ENCODE assay signal across 1 fruit fly cellular context in the genomic region with DNA sequence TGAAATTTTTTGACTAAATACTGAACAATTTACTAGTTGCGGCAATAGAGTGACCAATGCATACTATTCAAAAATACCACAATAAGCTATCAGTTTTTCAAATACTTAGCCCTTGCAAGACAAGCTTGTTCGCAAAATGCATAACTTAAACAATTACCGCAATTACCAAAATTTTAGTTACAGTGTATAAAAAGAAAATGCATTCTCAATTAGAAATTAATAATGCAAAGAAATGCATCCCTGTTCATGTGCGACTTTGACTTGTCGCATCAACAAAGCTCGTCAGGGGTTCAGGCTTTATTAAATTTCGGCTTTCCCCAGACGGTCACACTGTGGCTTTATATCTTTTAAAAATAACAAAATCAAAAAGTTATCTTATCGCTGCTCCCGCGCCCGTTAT.
TF ChIP-seq lines count a peak whose summit lies in the region.

TSS of gene hob (minus strand) at position 62 of the 400 bp plus-strand sequence.
TSS of gene nSMase (plus strand) at position 298 of the 400 bp plus-strand sequence.

TF ChIP-seq in whole organism, embryonic, 481 proteins besides CTCF, POLR2A, EP300 and RAD21 (continued from another document):
- TF ChIP-seq ap (GFP tag; IDR thresholded peaks at IDR 0.05; lab: Robert Waterston, UW) (no peak), ab (GFP tag; optimal IDR thresholded peaks at IDR 0.05; lab: Kevin White, UChicago) (no peak), CG12659 (GFP tag; optimal IDR thresholded peaks at IDR 0.05; lab: Kevin White, UChicago) (peak; percentile 70), CG9797 (GFP tag; optimal IDR thresholded peaks at IDR 0.05; lab: Kevin White, UChicago) (peak; percentile 83), sisA (GFP tag; IDR thresholded peaks at IDR 0.05; lab: Robert Waterston, UW) (no peak), pum (GFP tag; optimal IDR thresholded peaks at IDR 0.05; lab: Kevin White, UChicago) (no peak), Dip3 (GFP tag; optimal IDR thresholded peaks at IDR 0.05; lab: Kevin White, UChicago) (peak; percentile 12), Aef1 (GFP tag; IDR thresholded peaks at IDR 0.05; lab: Robert Waterston, UW) (no peak), p53 (GFP tag; optimal IDR thresholded peaks at IDR 0.05; lab: Kevin White, UChicago) (no peak), Trl (optimal IDR thresholded peaks at IDR 0.05; lab: Kevin White, UChicago) (no peak), Trl (GFP tag; optimal IDR thresholded peaks at IDR 0.05; lab: Kevin White, UChicago) (no peak), CG4328 (GFP tag; optimal IDR thresholded peaks at IDR 0.05; lab: Kevin White, UChicago) (no peak), CG15514 (GFP tag; optimal IDR thresholded peaks at IDR 0.05; lab: Kevin White, UChicago) (peak; percentile 72), btn (GFP tag; optimal IDR thresholded peaks at IDR 0.05; lab: Kevin White, UChicago) (no peak), CG13775 (GFP tag; optimal IDR thresholded peaks at IDR 0.05; lab: Kevin White, UChicago) (peak; percentile 22), CHES-1-like (GFP tag; optimal IDR thresholded peaks at IDR 0.05; lab: Kevin White, UChicago) (peak; percentile 66), gfzf (GFP tag; optimal IDR thresholded peaks at IDR 0.05; lab: Kevin White, UChicago) (peak; percentile 95), fd3F (GFP tag; optimal IDR thresholded peaks at IDR 0.05; lab: Kevin White, UChicago) (no peak), Poxn (GFP tag; IDR thresholded peaks at IDR 0.05; lab: Robert Waterston, UW) (no peak), PHDP (tag; optimal IDR thresholded peaks at IDR 0.05; lab: Kevin White, UChicago) (no peak), trem (tag; optimal IDR thresholded peaks at IDR 0.05; lab: Kevin White, UChicago) (peak; percentile 70), CG8281 (tag; optimal IDR thresholded peaks at IDR 0.05; lab: Kevin White, UChicago) (no peak), grn (GFP tag; optimal IDR thresholded peaks at IDR 0.05; lab: Kevin White, UChicago) (no peak), org-1 (GFP tag; optimal IDR thresholded peaks at IDR 0.05; lab: Kevin White, UChicago) (no peak), Oaz (GFP tag; IDR thresholded peaks at IDR 0.05; lab: Robert Waterston, UW) (no peak), ranshi (GFP tag; IDR thresholded peaks at IDR 0.05; lab: Robert Waterston, UW) (no peak), CG17802 (tag; optimal IDR thresholded peaks at IDR 0.05; lab: Kevin White, UChicago) (no peak), knrl (GFP tag; IDR thresholded peaks at IDR 0.05; lab: Robert Waterston, UW; ENCODE audit: partially characterized antibody) (peak; percentile 37; the same call in 1 of the 3 replicates), grau (tag; optimal IDR thresholded peaks at IDR 0.05; lab: Kevin White, UChicago) (no peak), CG10959 (GFP tag; IDR thresholded peaks at IDR 0.05; lab: Robert Waterston, UW) (no peak), CG33557 (GFP tag; optimal IDR thresholded peaks at IDR 0.05; lab: Kevin White, UChicago) (no peak), BEAF-32 (GFP tag; optimal IDR thresholded peaks at IDR 0.05; lab: Kevin White, UChicago) (peak; percentile 42), phol (tag; optimal IDR thresholded peaks at IDR 0.05; lab: Kevin White, UChicago) (peak; percentile 55), CG2116 (GFP tag; optimal IDR thresholded peaks at IDR 0.05; lab: Kevin White, UChicago) (peak; percentile 97), Blimp-1 (GFP tag; optimal IDR thresholded peaks at IDR 0.05; lab: Kevin White, UChicago) (peak; percentile 23), H2.0 (GFP tag; IDR thresholded peaks at IDR 0.05; lab: Robert Waterston, UW) (no peak), bigmax (GFP tag; optimal IDR thresholded peaks at IDR 0.05; lab: Kevin White, UChicago) (peak; percentile 10), CG34376 (GFP tag; optimal IDR thresholded peaks at IDR 0.05; lab: Kevin White, UChicago) (peak; percentile 37), CG2889 (GFP tag; IDR thresholded peaks at IDR 0.05; lab: Robert Waterston, UW) (no peak), Sry-δ (GFP tag; optimal IDR thresholded peaks at IDR 0.05; lab: Kevin White, UChicago) (peak; percentile 45), CG43689 (GFP tag; IDR thresholded peaks at IDR 0.05; lab: Robert Waterston, UW) (no peak), CG9215 (GFP tag; IDR thresholded peaks at IDR 0.05; lab: Robert Waterston, UW) (no peak), CG17186 (GFP tag; optimal IDR thresholded peaks at IDR 0.05; lab: Kevin White, UChicago) (peak; percentile 58), Max (GFP tag; optimal IDR thresholded peaks at IDR 0.05; lab: Kevin White, UChicago) (peak; percentile 33), CG3847 (GFP tag; IDR thresholded peaks at IDR 0.05; lab: Robert Waterston, UW) (peak; percentile 31; the same call in 1 of the 2 replicates), Dad (GFP tag; optimal IDR thresholded peaks at IDR 0.05; lab: Kevin White, UChicago) (no peak), CG7786 (GFP tag; optimal IDR thresholded peaks at IDR 0.05; lab: Kevin White, UChicago) (no peak), luna (GFP tag; optimal IDR thresholded peaks at IDR 0.05; lab: Kevin White, UChicago) (no peak), Dip2 (GFP tag; IDR thresholded peaks at IDR 0.05; lab: Robert Waterston, UW) (no peak), fu2 (GFP tag; optimal IDR thresholded peaks at IDR 0.05; lab: Kevin White, UChicago) (no peak), CG14710 (tag; optimal IDR thresholded peaks at IDR 0.05; lab: Kevin White, UChicago) (peak; percentile 61), CG11695 (GFP tag; IDR thresholded peaks at IDR 0.05; lab: Robert Waterston, UW) (no peak), ssp (GFP tag; IDR thresholded peaks at IDR 0.05; lab: Robert Waterston, UW) (no peak), CG10565 (GFP tag; optimal IDR thresholded peaks at IDR 0.05; lab: Kevin White, UChicago) (no peak), ash1 (GFP tag; optimal IDR thresholded peaks at IDR 0.05; lab: Kevin White, UChicago) (no peak), CG17568 (GFP tag; optimal IDR thresholded peaks at IDR 0.05; lab: Kevin White, UChicago) (no peak), CG18619 (GFP tag; optimal IDR thresholded peaks at IDR 0.05; lab: Kevin White, UChicago) (no peak), z (GFP tag; IDR thresholded peaks at IDR 0.05; lab: Robert Waterston, UW) (no peak), ftz-f1 (GFP tag; optimal IDR thresholded peaks at IDR 0.05; lab: Kevin White, UChicago) (peak; percentile 27), Myb (GFP tag; optimal IDR thresholded peaks at IDR 0.05; lab: Kevin White, UChicago) (peak; percentile 73), wdn (GFP tag; IDR thresholded peaks at IDR 0.05; lab: Robert Waterston, UW) (no peak), CG13296 (GFP tag; optimal IDR thresholded peaks at IDR 0.05; lab: Kevin White, UChicago) (no peak), CG8388 (GFP tag; optimal IDR thresholded peaks at IDR 0.05; lab: Kevin White, UChicago) (no peak), CG12155 (GFP tag; optimal IDR thresholded peaks at IDR 0.05; lab: Kevin White, UChicago) (no peak), Side (GFP tag; optimal IDR thresholded peaks at IDR 0.05; lab: Kevin White, UChicago) (no peak), sob (GFP tag; IDR thresholded peaks at IDR 0.05; lab: Robert Waterston, UW) (no peak), Hsf (GFP tag; optimal IDR thresholded peaks at IDR 0.05; lab: Kevin White, UChicago) (peak; percentile 28), CG42726 (GFP tag; IDR thresholded peaks at IDR 0.05; lab: Robert Waterston, UW; ENCODE audit: partially characterized antibody) (no peak), en (GFP tag; optimal IDR thresholded peaks at IDR 0.05; lab: Kevin White, UChicago) (no peak), CG12769 (tag; optimal IDR thresholded peaks at IDR 0.05; lab: Kevin White, UChicago) (no peak), CG4424 (GFP tag; optimal IDR thresholded peaks at IDR 0.05; lab: Kevin White, UChicago) (no peak), pros (GFP tag; optimal IDR thresholded peaks at IDR 0.05; lab: Kevin White, UChicago) (no peak), CG3726 (GFP tag; IDR thresholded peaks at IDR 0.05; lab: Robert Waterston, UW) (no peak), CG5953 (GFP tag; IDR thresholded peaks at IDR 0.05; lab: Robert Waterston, UW) (no peak), Doc3 (GFP tag; IDR thresholded peaks at IDR 0.05; lab: Robert Waterston, UW; ENCODE audit: partially characterized antibody) (no peak), vnd (GFP tag; IDR thresholded peaks at IDR 0.05; lab: Robert Waterston, UW; ENCODE audit: partially characterized antibody) (no peak), Ets97D (GFP tag; optimal IDR thresholded peaks at IDR 0.05; lab: Kevin White, UChicago) (peak; percentile 59), bbx (GFP tag; IDR thresholded peaks at IDR 0.05; lab: Robert Waterston, UW; ENCODE audit: partially characterized antibody) (no peak), CG7839 (tag; optimal IDR thresholded peaks at IDR 0.05; lab: Kevin White, UChicago) (no peak), Elba2 (GFP tag; optimal IDR thresholded peaks at IDR 0.05; lab: Kevin White, UChicago) (no peak), CG15696 (tag; optimal IDR thresholded peaks at IDR 0.05; lab: Kevin White, UChicago) (no peak), bowl (GFP tag; IDR thresholded peaks at IDR 0.05; lab: Robert Waterston, UW) (no peak), CG13287 (GFP tag; IDR thresholded peaks at IDR 0.05; lab: Robert Waterston, UW; ENCODE audit: partially characterized antibody) (peak; percentile 29; the same call in 1 of the 2 replicates), E2f1 (GFP tag; IDR thresholded peaks at IDR 0.05; lab: Robert Waterston, UW) (no peak), lov (optimal IDR thresholded peaks at IDR 0.05; lab: Kevin White, UChicago) (no peak), lov (GFP tag; IDR thresholded peaks at IDR 0.05; lab: Robert Waterston, UW) (no peak), dm (GFP tag; optimal IDR thresholded peaks at IDR 0.05; lab: Kevin White, UChicago) (peak; percentile 38), CG7928 (GFP tag; optimal IDR thresholded peaks at IDR 0.05; lab: Kevin White, UChicago) (peak; percentile 86), sr (GFP tag; IDR thresholded peaks at IDR 0.05; lab: Robert Waterston, UW) (no peak), CG12942 (GFP tag; optimal IDR thresholded peaks at IDR 0.05; lab: Kevin White, UChicago) (no peak), gcm (GFP tag; optimal IDR thresholded peaks at IDR 0.05; lab: Kevin White, UChicago) (no peak), lbe (GFP tag; optimal IDR thresholded peaks at IDR 0.05; lab: Kevin White, UChicago) (no peak), C15 (GFP tag; IDR thresholded peaks at IDR 0.05; lab: Robert Waterston, UW) (no peak), dpn (GFP tag; optimal IDR thresholded peaks at IDR 0.05; lab: Kevin White, UChicago) (no peak), Vsx1 (GFP tag; optimal IDR thresholded peaks at IDR 0.05; lab: Kevin White, UChicago) (no peak), Lhr (GFP tag; optimal IDR thresholded peaks at IDR 0.05; lab: Kevin White, UChicago) (peak; percentile 52), CG17359 (tag; optimal IDR thresholded peaks at IDR 0.05; lab: Kevin White, UChicago) (no peak), CG4617 (GFP tag; optimal IDR thresholded peaks at IDR 0.05; lab: Kevin White, UChicago; ENCODE audit: borderline replicate concordance) (peak; percentile 60), CG17361 (GFP tag; IDR thresholded peaks at IDR 0.05; lab: Robert Waterston, UW) (no peak), Gug (GFP tag; IDR thresholded peaks at IDR 0.05; lab: Robert Waterston, UW) (no peak), ham (GFP tag; IDR thresholded peaks at IDR 0.05; lab: Robert Waterston, UW) (no peak), E2f2 (GFP tag; IDR thresholded peaks at IDR 0.05; lab: Robert Waterston, UW) (peak; percentile 61; the same call in 1 of the 2 replicates), Doc2 (GFP tag; IDR thresholded peaks at IDR 0.05; lab: Robert Waterston, UW) (no peak), CG11723 (GFP tag; optimal IDR thresholded peaks at IDR 0.05; lab: Kevin White, UChicago) (no peak), Dp (GFP tag; optimal IDR thresholded peaks at IDR 0.05; lab: Kevin White, UChicago) (peak; percentile 69), stwl (tag; optimal IDR thresholded peaks at IDR 0.05; lab: Kevin White, UChicago) (no peak), pzg (GFP tag; optimal IDR thresholded peaks at IDR 0.05; lab: Kevin White, UChicago) (peak; percentile 84), Opbp (GFP tag; IDR thresholded peaks at IDR 0.05; lab: Robert Waterston, UW; ENCODE audit: partially characterized antibody) (no peak), YL-1 (GFP tag; optimal IDR thresholded peaks at IDR 0.05; lab: Kevin White, UChicago) (peak; percentile 71), MTF-1 (GFP tag; optimal IDR thresholded peaks at IDR 0.05; lab: Kevin White, UChicago; ENCODE audit: borderline replicate concordance) (no peak), CG3065 (GFP tag; optimal IDR thresholded peaks at IDR 0.05; lab: Kevin White, UChicago) (no peak), Sox102F (GFP tag; optimal IDR thresholded peaks at IDR 0.05; lab: Kevin White, UChicago) (no peak), sens (GFP tag; lab: Kevin White, UChicago) (no peak), MBD-R2 (GFP tag; IDR thresholded peaks at IDR 0.05; lab: Robert Waterston, UW) (peak; percentile 69), Hr3 (GFP tag; optimal IDR thresholded peaks at IDR 0.05; lab: Kevin White, UChicago) (no peak), CG3838 (GFP tag; optimal IDR thresholded peaks at IDR 0.05; lab: Kevin White, UChicago) (no peak), HmgZ (tag; optimal IDR thresholded peaks at IDR 0.05; lab: Kevin White, UChicago) (peak; percentile 12), CG4820 (GFP tag; optimal IDR thresholded peaks at IDR 0.05; lab: Kevin White, UChicago) (no peak), CG9817 (tag; optimal IDR thresholded peaks at IDR 0.05; lab: Kevin White, UChicago) (no peak), maf-S (GFP tag; optimal IDR thresholded peaks at IDR 0.05; lab: Kevin White, UChicago) (no peak), CG10267 (tag; optimal IDR thresholded peaks at IDR 0.05; lab: Kevin White, UChicago) (no peak), yki (optimal IDR thresholded peaks at IDR 0.05; lab: Kevin White, UChicago) (no peak), Stat92E (GFP tag; optimal IDR thresholded peaks at IDR 0.05; lab: Kevin White, UChicago) (peak in 1 of 3 experiments; percentile 40), Drgx (GFP tag; IDR thresholded peaks at IDR 0.05; lab: Robert Waterston, UW) (no peak), Sin3A (optimal IDR thresholded peaks at IDR 0.05; lab: Kevin White, UChicago) (peak; percentile 54), cad (GFP tag; optimal IDR thresholded peaks at IDR 0.05; lab: Kevin White, UChicago) (no peak), ind (GFP tag; optimal IDR thresholded peaks at IDR 0.05; lab: Kevin White, UChicago) (no peak)
